Worm (Caenorhabditis elegans) whole organism, L3 larva: ENCODE measurements around the gene T08H10.3.

Experiments
- aly-2 ChIP-seq: fragments of 150-350 bp; optimal IDR thresholded peaks from 2 replicates; lab custom pipeline; 2014; ENCODE audit warnings: missing biosample characterization, missing genetic modification characterization
- ama-1 ChIP-seq: fragments of 150-350 bp; optimal IDR thresholded peaks from 2 replicates; lab custom pipeline; 2018
- ceh-9 ChIP-seq: sonication (generic microtip); optimal IDR thresholded peaks from 2 replicates; lab custom pipeline; 2018; ENCODE audit warnings: missing biosample characterization, missing genetic modification characterization
- elt-1 ChIP-seq: fragments of 150-350 bp; optimal IDR thresholded peaks from 2 replicates; lab custom pipeline; 2014; ENCODE audit warnings: missing biosample characterization, missing genetic modification characterization
- elt-3 ChIP-seq, 3 experiments: fragments of 150-350 bp in 1 of 3; sonication (generic microtip) in 2 of 3; optimal IDR thresholded peaks; 2 replicates in 2 of 3; 4 replicates in 1 of 3; lab custom pipeline; 2014 to 2017; ENCODE audit warnings: missing biosample characterization in 3 of 3, missing genetic modification characterization in 3 of 3
- mml-1 ChIP-seq: fragments of 150-350 bp; sonication (generic microtip); optimal IDR thresholded peaks from 3 replicates; lab custom pipeline; 2014; ENCODE audit warnings: missing biosample characterization, missing genetic modification characterization
- nfya-1 ChIP-seq: sonication (generic microtip); optimal IDR thresholded peaks from 2 replicates; lab custom pipeline; 2017; ENCODE audit warnings: missing genetic modification characterization, mild to moderate bottlenecking, missing compliant biosample characterization, antibody characterized with exemption, moderate library complexity; ENCODE audit not compliant: insufficient read depth
- nhr-76 ChIP-seq: fragments of 150-350 bp; sonication (generic microtip); optimal IDR thresholded peaks from 5 replicates; lab custom pipeline; 2014; ENCODE audit warnings: missing biosample characterization, missing genetic modification characterization
- nhr-77 ChIP-seq: fragments of 150-350 bp; optimal IDR thresholded peaks from 2 replicates; lab custom pipeline; 2014; ENCODE audit warnings: missing biosample characterization, missing genetic modification characterization
- pha-4 ChIP-seq: fragments of 150-350 bp; optimal IDR thresholded peaks from 2 replicates; lab custom pipeline; 2014; ENCODE audit warnings: missing biosample characterization, missing genetic modification reagents, missing genetic modification characterization
- sea-2 ChIP-seq: fragments of 150-350 bp; sonication (generic microtip); optimal IDR thresholded peaks from 4 replicates; lab custom pipeline; 2014; ENCODE audit warnings: missing biosample characterization, missing genetic modification reagents, missing genetic modification characterization
- unc-39 ChIP-seq: sonication (generic microtip); optimal IDR thresholded peaks from 4 replicates; lab custom pipeline; 2017; ENCODE audit warnings: missing biosample characterization, missing genetic modification characterization
- unc-62 ChIP-seq: fragments of 150-350 bp; sonication (generic microtip); optimal IDR thresholded peaks from 4 replicates; lab custom pipeline; 2014; ENCODE audit warnings: missing biosample characterization, missing genetic modification reagents, missing genetic modification characterization
- ztf-11 ChIP-seq: fragments of 150-350 bp; optimal IDR thresholded peaks from 2 replicates; lab custom pipeline; 2014; ENCODE audit warnings: missing biosample characterization, missing genetic modification characterization

DNA sequence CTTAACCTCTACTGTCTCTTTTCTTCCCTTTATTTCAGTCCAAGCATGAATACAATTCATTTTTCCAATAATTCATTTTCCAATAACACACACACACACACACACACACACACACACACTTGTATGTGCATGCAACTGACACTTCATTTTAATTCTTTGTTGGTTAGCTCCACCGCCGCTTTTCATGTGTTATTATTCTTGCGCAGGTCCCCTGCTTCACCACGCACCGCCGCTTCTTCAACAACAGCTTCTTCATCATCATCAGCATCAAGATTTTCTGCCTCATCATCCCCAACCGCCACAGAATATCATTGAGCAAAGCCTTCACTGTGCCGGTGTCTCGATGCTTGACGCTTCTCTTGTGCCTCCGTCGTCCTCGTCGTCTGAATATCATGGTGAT, 33.3 kb downstream of the T08H10.3 start:
- no peak for TF ChIP-seq nfya-1 (tag; lab: Kevin White, UChicago)
- TF ChIP-seq nhr-76 (tag; lab: Kevin White, UChicago), result no peak
- TF ChIP-seq ama-1 (lab: Kevin White, UChicago), result no peak
- no peak for TF ChIP-seq elt-1 (tag; lab: Kevin White, UChicago)
- no peak for TF ChIP-seq sea-2 (GFP tag; lab: Kevin White, UChicago)
- no peak for TF ChIP-seq unc-39 (tag; lab: Kevin White, UChicago)
- no peak for TF ChIP-seq ztf-11
- TF ChIP-seq nhr-77 (tag; lab: Kevin White, UChicago), result no peak
- TF ChIP-seq elt-3 (tag; optimal IDR thresholded peaks at IDR 0.05; lab: Kevin White, UChicago), result no peak
- TF ChIP-seq aly-2, result no peak
- no peak for TF ChIP-seq ceh-9 (tag; lab: Kevin White, UChicago)
- TF ChIP-seq unc-62 (GFP tag; lab: Kevin White, UChicago), result no peak
- TF ChIP-seq mml-1, result no peak
- no peak for TF ChIP-seq pha-4 (tag; lab: Kevin White, UChicago)
